Fruit fly (Drosophila melanogaster) whole organism, embryonic: ENCODE measurements around the gene bbg.

Experiments used
- CG11696 ChIP-seq: fragments of 200-800 bp; sonication (Bioruptor generic); IDR thresholded peaks from 2 replicates; pipeline ENCODE4 v1.3.6; 2022; ENCODE audit warnings: missing biosample characterization, missing genetic modification characterization
- CG12104 ChIP-seq: fragments of 200-800 bp; sonication (Bioruptor generic); optimal IDR thresholded peaks from 3 replicates; lab custom pipeline; 2016; ENCODE audit warnings: missing biosample characterization, missing genetic modification characterization
- CG13775 ChIP-seq: fragments of 200-800 bp; sonication (Bioruptor generic); optimal IDR thresholded peaks from 3 replicates; lab custom pipeline; 2017; ENCODE audit warnings: missing biosample characterization, mild to moderate bottlenecking, missing genetic modification characterization
- CG13894 ChIP-seq: fragments of 200-800 bp; sonication (Bioruptor generic); optimal IDR thresholded peaks from 3 replicates; lab custom pipeline; 2018; ENCODE audit warnings: missing biosample characterization, mild to moderate bottlenecking, missing genetic modification characterization, moderate library complexity
- CG1529 ChIP-seq: fragments of 200-800 bp; sonication (Bioruptor generic); optimal IDR thresholded peaks from 3 replicates; lab custom pipeline; 2018; ENCODE audit warnings: missing biosample characterization, missing genetic modification characterization
- CG2202 ChIP-seq: fragments of 200-800 bp; sonication (Bioruptor generic); optimal IDR thresholded peaks from 2 replicates; lab custom pipeline; 2018; ENCODE audit warnings: missing biosample characterization, mild to moderate bottlenecking, missing genetic modification characterization
- CG2712 ChIP-seq: fragments of 200-800 bp; optimal IDR thresholded peaks from 3 replicates; lab custom pipeline; 2019; ENCODE audit warnings: missing biosample characterization, mild to moderate bottlenecking, missing genetic modification characterization, moderate library complexity
- CG30403 ChIP-seq: fragments of 200-800 bp; sonication (Bioruptor generic); optimal IDR thresholded peaks from 3 replicates; lab custom pipeline; 2016; ENCODE audit warnings: missing biosample characterization, missing genetic modification characterization
- CG30431 ChIP-seq: fragments of 200-800 bp; sonication (Bioruptor generic); optimal IDR thresholded peaks from 2 replicates; lab custom pipeline; 2017; ENCODE audit warnings: missing biosample characterization, missing genetic modification characterization
- CG31441 ChIP-seq: fragments of 200-800 bp; sonication (Bioruptor generic); IDR thresholded peaks from 2 replicates; pipeline ENCODE4 v1.3.6; 2022; ENCODE audit warnings: missing biosample characterization, missing genetic modification characterization
- CG32772 ChIP-seq: fragments of 200-800 bp; sonication (Bioruptor generic); IDR thresholded peaks from 2 replicates; pipeline ENCODE4 v1.3.6; 2022; ENCODE audit warnings: missing biosample characterization, missing genetic modification characterization
- CG43689 ChIP-seq: fragments of 200-800 bp; sonication (Bioruptor generic); IDR thresholded peaks from 2 replicates; pipeline ENCODE4 v1.3.6; 2022; ENCODE audit warnings: missing biosample characterization, missing genetic modification characterization
- CG4424 ChIP-seq: fragments of 200-800 bp; sonication (Bioruptor generic); optimal IDR thresholded peaks from 3 replicates; lab custom pipeline; 2016; ENCODE audit warnings: missing biosample characterization, missing genetic modification characterization
- CG5953 ChIP-seq: fragments of 200-800 bp; sonication (Bioruptor generic); IDR thresholded peaks from 2 replicates; pipeline ENCODE4 v1.3.6; 2022; ENCODE audit warnings: missing biosample characterization, missing genetic modification characterization
- CG6683 ChIP-seq: fragments of 200-800 bp; sonication (Bioruptor generic); optimal IDR thresholded peaks from 2 replicates; lab custom pipeline; 2017; ENCODE audit warnings: missing biosample characterization, mild to moderate bottlenecking, missing genetic modification characterization, missing genetic modification reagents
- CG7839 ChIP-seq: fragments of 200-800 bp; sonication (Bioruptor generic); optimal IDR thresholded peaks from 3 replicates; lab custom pipeline; 2018; ENCODE audit warnings: missing biosample characterization, mild to moderate bottlenecking, missing genetic modification characterization, moderate library complexity
- CG8478 ChIP-seq: fragments of >200 bp; optimal IDR thresholded peaks from 2 replicates; lab custom pipeline; 2018
- Dad ChIP-seq: fragments of 200-800 bp; sonication (Bioruptor generic); optimal IDR thresholded peaks from 3 replicates; lab custom pipeline; 2016; ENCODE audit warnings: missing biosample characterization, missing genetic modification characterization
- Dek ChIP-seq: fragments of 200-800 bp; sonication (Bioruptor generic); optimal IDR thresholded peaks from 3 replicates; lab custom pipeline; 2019; ENCODE audit warnings: missing biosample characterization, mild to moderate bottlenecking, missing genetic modification characterization, moderate library complexity
- E2f2 ChIP-seq: fragments of 200-800 bp; sonication (Bioruptor generic); IDR thresholded peaks from 2 replicates; pipeline ENCODE4 v1.3.6; 2022; ENCODE audit warnings: missing biosample characterization, missing genetic modification characterization
- Fer1 ChIP-seq: fragments of 200-800 bp; sonication (Bioruptor generic); optimal IDR thresholded peaks from 2 replicates; lab custom pipeline; 2017; ENCODE audit warnings: missing biosample characterization, mild to moderate bottlenecking, missing genetic modification characterization
- HLH4C ChIP-seq: fragments of 200-800 bp; sonication (Bioruptor generic); IDR thresholded peaks from 3 replicates; pipeline ENCODE4 v1.3.6; 2022; ENCODE audit warnings: missing biosample characterization, missing genetic modification characterization; ENCODE audit not compliant: partially characterized antibody
- Hand ChIP-seq: fragments of 200-800 bp; sonication (Bioruptor generic); optimal IDR thresholded peaks from 2 replicates; lab custom pipeline; 2017; ENCODE audit warnings: mild to moderate bottlenecking, missing biosample characterization, missing genetic modification reagents, missing genetic modification characterization
- Hsf ChIP-seq: fragments of 200-800 bp; sonication (Bioruptor generic); optimal IDR thresholded peaks from 3 replicates; lab custom pipeline; 2016; ENCODE audit warnings: missing biosample characterization, missing genetic modification characterization
- Mad ChIP-seq: fragments of 200-800 bp; sonication (Bioruptor generic); optimal IDR thresholded peaks from 2 replicates; lab custom pipeline; 2016; ENCODE audit warnings: missing biosample characterization, missing genetic modification characterization
- Sin3A ChIP-seq: fragments of >200 bp; optimal IDR thresholded peaks from 2 replicates; lab custom pipeline; 2018
- Six4 ChIP-seq: fragments of 200-800 bp; sonication (Bioruptor generic); optimal IDR thresholded peaks from 2 replicates; lab custom pipeline; 2016; ENCODE audit warnings: missing biosample characterization, missing genetic modification characterization
- Ssrp ChIP-seq: fragments of 200-800 bp; sonication (Bioruptor generic); optimal IDR thresholded peaks from 2 replicates; lab custom pipeline; 2018; ENCODE audit warnings: missing biosample characterization, mild to moderate bottlenecking, missing genetic modification characterization, moderate library complexity
- ac ChIP-seq: fragments of 200-800 bp; sonication (Bioruptor generic); optimal IDR thresholded peaks from 3 replicates; lab custom pipeline; 2017; ENCODE audit warnings: missing biosample characterization, mild to moderate bottlenecking, missing genetic modification characterization
- aop ChIP-seq: fragments of 200-800 bp; sonication (Bioruptor generic); IDR thresholded peaks from 2 replicates; pipeline ENCODE4 v1.3.6; 2022; ENCODE audit warnings: missing biosample characterization, missing genetic modification characterization
- az2 ChIP-seq: fragments of 200-800 bp; sonication (Bioruptor generic); optimal IDR thresholded peaks from 3 replicates; lab custom pipeline; 2016; ENCODE audit warnings: missing biosample characterization, missing genetic modification characterization
- dan ChIP-seq: fragments of 200-800 bp; sonication (Bioruptor generic); IDR thresholded peaks from 2 replicates; pipeline ENCODE4 v1.3.6; 2022; ENCODE audit warnings: missing biosample characterization, missing genetic modification characterization
- dimm ChIP-seq: fragments of 200-800 bp; sonication (Bioruptor generic); IDR thresholded peaks from 2 replicates; pipeline ENCODE4 v1.3.6; 2022; ENCODE audit warnings: missing biosample characterization, missing genetic modification characterization
- en ChIP-seq: fragments of 200-800 bp; sonication (Bioruptor generic); optimal IDR thresholded peaks from 2 replicates; lab custom pipeline; 2016; ENCODE audit warnings: missing biosample characterization, missing genetic modification characterization
- exex ChIP-seq: fragments of 200-800 bp; sonication (Bioruptor generic); optimal IDR thresholded peaks from 4 replicates; lab custom pipeline; 2018; ENCODE audit warnings: missing biosample characterization, mild to moderate bottlenecking, missing genetic modification characterization, moderate library complexity
- grn ChIP-seq: fragments of 200-800 bp; sonication (Bioruptor generic); optimal IDR thresholded peaks from 3 replicates; lab custom pipeline; 2017; ENCODE audit warnings: missing biosample characterization, missing genetic modification characterization
- gro ChIP-seq: fragments of 200-800 bp; sonication (Bioruptor generic); optimal IDR thresholded peaks from 2 replicates; lab custom pipeline; 2016; ENCODE audit warnings: missing biosample characterization, missing genetic modification characterization
- lbe ChIP-seq: fragments of 200-800 bp; sonication (Bioruptor generic); optimal IDR thresholded peaks from 2 replicates; lab custom pipeline; 2016; ENCODE audit warnings: missing biosample characterization, mild to moderate bottlenecking, missing genetic modification characterization
- maf-S ChIP-seq: fragments of 200-800 bp; sonication (Bioruptor generic); optimal IDR thresholded peaks from 2 replicates; lab custom pipeline; 2016; ENCODE audit warnings: missing biosample characterization, missing genetic modification characterization
- mirr ChIP-seq: fragments of 200-800 bp; sonication (Bioruptor generic); optimal IDR thresholded peaks from 3 replicates; lab custom pipeline; 2018; ENCODE audit warnings: missing biosample characterization, mild to moderate bottlenecking, missing genetic modification characterization
- nom ChIP-seq: fragments of 200-800 bp; sonication (Bioruptor generic); optimal IDR thresholded peaks from 2 replicates; lab custom pipeline; 2017; ENCODE audit warnings: missing biosample characterization, missing genetic modification characterization, mild to moderate bottlenecking, moderate library complexity, missing genetic modification reagents
- psq ChIP-seq: fragments of 200-800 bp; sonication (Bioruptor generic); optimal IDR thresholded peaks from 2 replicates; lab custom pipeline; 2017; ENCODE audit warnings: missing biosample characterization, missing genetic modification characterization
- pum ChIP-seq: fragments of 200-800 bp; sonication (Bioruptor generic); optimal IDR thresholded peaks from 2 replicates; lab custom pipeline; 2016; ENCODE audit warnings: missing biosample characterization, missing genetic modification characterization
- pzg ChIP-seq: fragments of 200-800 bp; sonication (Bioruptor generic); optimal IDR thresholded peaks from 3 replicates; lab custom pipeline; 2018; ENCODE audit warnings: missing biosample characterization, mild to moderate bottlenecking, missing genetic modification characterization, moderate library complexity
- repo ChIP-seq: fragments of 200-800 bp; sonication (Bioruptor generic); optimal IDR thresholded peaks from 2 replicates; lab custom pipeline; 2016; ENCODE audit warnings: missing biosample characterization, missing genetic modification characterization
- ro ChIP-seq: fragments of 200-800 bp; sonication (Bioruptor generic); IDR thresholded peaks from 2 replicates; pipeline ENCODE4 v1.3.6; 2022; ENCODE audit warnings: missing biosample characterization, missing genetic modification characterization
- salm ChIP-seq: fragments of 200-800 bp; sonication (Bioruptor generic); optimal IDR thresholded peaks from 2 replicates; lab custom pipeline; 2018; ENCODE audit warnings: missing biosample characterization, mild to moderate bottlenecking, missing genetic modification characterization
- sd ChIP-seq: fragments of 200-800 bp; sonication (Bioruptor generic); optimal IDR thresholded peaks from 3 replicates; lab custom pipeline; 2018; ENCODE audit warnings: missing biosample characterization, mild to moderate bottlenecking, missing genetic modification characterization, moderate library complexity
- shn ChIP-seq: fragments of 200-800 bp; sonication (Bioruptor generic); optimal IDR thresholded peaks from 3 replicates; lab custom pipeline; 2016; ENCODE audit warnings: missing biosample characterization, missing genetic modification characterization
- stc ChIP-seq: fragments of 200-800 bp; sonication (Bioruptor generic); IDR thresholded peaks from 2 replicates; pipeline ENCODE4 v1.3.6; 2022; ENCODE audit warnings: missing biosample characterization, missing genetic modification characterization
- tx ChIP-seq: fragments of 200-800 bp; sonication (Bioruptor generic); optimal IDR thresholded peaks from 2 replicates; lab custom pipeline; 2016; ENCODE audit warnings: missing biosample characterization, missing genetic modification characterization
- yki ChIP-seq: fragments of >200 bp; optimal IDR thresholded peaks from 3 replicates; lab custom pipeline; 2018

The bbg gene

DNA sequence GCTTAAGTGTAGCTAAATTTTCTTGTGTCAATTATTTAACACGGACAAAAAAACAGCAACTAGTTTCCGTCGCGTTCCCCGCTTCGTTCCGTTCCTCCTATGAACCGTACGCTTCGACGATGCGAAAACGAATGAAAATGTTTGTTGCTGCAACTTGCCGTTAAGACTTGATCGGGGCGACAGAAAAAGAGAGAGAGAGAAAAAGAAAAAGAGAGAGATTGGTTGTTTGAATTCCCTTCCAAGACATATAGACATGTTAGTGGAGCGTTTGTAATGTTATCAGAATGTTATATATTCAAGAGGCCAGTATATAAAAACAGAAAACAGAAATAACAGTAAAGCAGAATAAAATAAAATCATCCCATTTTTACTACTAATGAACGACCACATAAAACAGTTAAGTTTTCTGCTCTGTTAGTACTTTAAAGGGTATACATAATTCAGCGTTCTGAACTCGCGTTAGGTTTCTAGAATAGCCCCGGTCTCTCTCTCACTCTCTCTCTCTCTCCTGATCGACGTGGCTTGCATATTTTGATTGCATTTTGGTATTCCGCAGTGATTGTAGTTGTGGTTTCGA is 14.9 kb upstream of the bbg start, which contains the start of gene Gbs-70E (continued):
- TF ChIP-seq nom (GFP tag; lab: Kevin White, UChicago) (peak; percentile 83), dimm (GFP tag; lab: Robert Waterston, UW) (0 out of 2 replicates have a peak, but pooled peaks have one; percentile 67), CG5953 (GFP tag; lab: Robert Waterston, UW) (peak; percentile 68; the same call in 1 of the 2 replicates), sd (peak; percentile 85), Six4 (GFP tag; lab: Kevin White, UChicago) (peak; percentile 88), Mad (GFP tag; lab: Kevin White, UChicago) (peak; percentile 79), CG1529 (peak; percentile 88), CG6683 (GFP tag; lab: Kevin White, UChicago) (peak; percentile 67), exex (tag; lab: Kevin White, UChicago) (peak; percentile 78), CG13775 (GFP tag; lab: Kevin White, UChicago) (peak; percentile 93), psq (GFP tag; lab: Kevin White, UChicago) (peak; percentile 61), tx (GFP tag; lab: Kevin White, UChicago) (peak; percentile 88), shn (GFP tag; lab: Kevin White, UChicago) (peak; percentile 93), ac (GFP tag; lab: Kevin White, UChicago) (peak; percentile 64), repo (GFP tag; lab: Kevin White, UChicago) (peak; percentile 82), en (GFP tag; lab: Kevin White, UChicago) (peak; percentile 92), Sin3A (lab: Kevin White, UChicago) (no peak), mirr (peak; percentile 76), Ssrp (tag; lab: Kevin White, UChicago) (peak; percentile 86), CG31441 (GFP tag; lab: Robert Waterston, UW) (peak; percentile 90), CG11696 (peak; percentile 78), CG2712 (tag; lab: Kevin White, UChicago) (peak; percentile 97), HLH4C (GFP tag; lab: Robert Waterston, UW) (peak; percentile 52; the same call in 2 of the 3 replicates), ro (peak; percentile 70; the same call in 1 of the 2 replicates), dan (no peak), E2f2 (GFP tag; lab: Robert Waterston, UW) (peak; percentile 77), Dek (tag; lab: Kevin White, UChicago) (peak; percentile 88), maf-S (GFP tag; lab: Kevin White, UChicago) (peak; percentile 88), aop (GFP tag; lab: Robert Waterston, UW) (no peak), Hand (GFP tag; lab: Kevin White, UChicago) (peak; percentile 79), gro (GFP tag; lab: Kevin White, UChicago) (peak; percentile 95), Dad (GFP tag; lab: Kevin White, UChicago) (peak; percentile 84), salm (tag; lab: Kevin White, UChicago) (peak; percentile 93), pzg (GFP tag; lab: Kevin White, UChicago) (no peak), CG30403 (GFP tag; lab: Kevin White, UChicago) (peak; percentile 95), CG43689 (GFP tag; lab: Robert Waterston, UW) (no peak), CG32772 (GFP tag; lab: Robert Waterston, UW) (peak; percentile 83), Fer1 (GFP tag; lab: Kevin White, UChicago) (peak; percentile 93), Hsf (GFP tag; lab: Kevin White, UChicago) (peak; percentile 93), CG30431 (GFP tag; lab: Kevin White, UChicago) (peak; percentile 67), CG4424 (peak; percentile 94), lbe (GFP tag; lab: Kevin White, UChicago) (peak; percentile 94), CG2202 (peak; percentile 89), az2 (GFP tag; lab: Kevin White, UChicago) (peak; percentile 89), CG8478 (lab: Kevin White, UChicago) (no peak), grn (GFP tag; lab: Kevin White, UChicago) (peak; percentile 66), yki (lab: Kevin White, UChicago) (peak; percentile 88), CG13894 (peak; percentile 84), CG7839 (tag; lab: Kevin White, UChicago) (peak; percentile 94), pum (GFP tag; lab: Kevin White, UChicago) (peak; percentile 94), CG12104 (GFP tag; lab: Kevin White, UChicago) (peak; percentile 89), stc (GFP tag; lab: Robert Waterston, UW) (peak; percentile 94)
